Worm (Caenorhabditis elegans) whole organism, L1 larva: ENCODE measurements around the gene orc-3.
"Not testable (repeated sequence)": the region's sequence is repeated elsewhere in the genome, so short reads cannot be mapped to it uniquely, and the experiment has no call there.

Experiments
- C04F5.9 ChIP-seq: sonication (generic microtip); optimal IDR thresholded peaks from 2 replicates; lab custom pipeline; 2016; ENCODE audit warnings: missing genetic modification characterization, missing compliant biosample characterization
- isw-1 ChIP-seq: fragments of 200-800 bp; sonication (Bioruptor generic); IDR thresholded peaks from 2 replicates; pipeline ENCODE4 v1.3.6; 2022; ENCODE audit warnings: missing genetic modification characterization, missing compliant biosample characterization
- mdl-1 ChIP-seq, 2 experiments: fragments of 150-350 bp; optimal IDR thresholded peaks; 2 replicates each; lab custom pipeline; 2014 to 2017; ENCODE audit warnings: missing biosample characterization in 2 of 2, missing genetic modification characterization in 2 of 2, inconsistent platforms in 1 of 2
- nhr-11 ChIP-seq: fragments of 150-350 bp; optimal IDR thresholded peaks from 2 replicates; lab custom pipeline; 2014; ENCODE audit warnings: missing biosample characterization, missing genetic modification characterization
- nhr-12 ChIP-seq: sonication (generic microtip); optimal IDR thresholded peaks from 2 replicates; lab custom pipeline; 2017; ENCODE audit warnings: missing biosample characterization, missing genetic modification characterization
- nhr-19 ChIP-seq: fragments of 200-800 bp; sonication (Bioruptor generic); conservative IDR thresholded peaks from 2 replicates; pipeline ENCODE4 v1.3.6; 2022; ENCODE audit warnings: missing genetic modification characterization, missing compliant biosample characterization
- snpc-4 ChIP-seq: fragments of 150-350 bp; optimal IDR thresholded peaks from 2 replicates; lab custom pipeline; 2014; ENCODE audit warnings: missing biosample characterization, missing genetic modification characterization
- sptf-1 ChIP-seq: fragments of 150-350 bp; optimal IDR thresholded peaks from 2 replicates; lab custom pipeline; 2014; ENCODE audit warnings: missing biosample characterization, missing genetic modification characterization
- unc-130 ChIP-seq: fragments of 150-350 bp; optimal IDR thresholded peaks from 2 replicates; lab custom pipeline; 2017; ENCODE audit warnings: missing biosample characterization, missing genetic modification characterization, inconsistent platforms
- unc-30 ChIP-seq: sonication (generic microtip); optimal IDR thresholded peaks from 2 replicates; lab custom pipeline; 2017; ENCODE audit warnings: missing biosample characterization, missing genetic modification characterization

- not testable (repeated sequence) for TF ChIP-seq mdl-1 (tag; optimal IDR thresholded peaks at IDR 0.05; lab: Kevin White, UChicago); nhr-11; snpc-4 (tag; lab: Kevin White, UChicago); C04F5.9 (tag; lab: Kevin White, UChicago); unc-30 (tag; lab: Kevin White, UChicago); isw-1 (GFP tag; lab: Robert Waterston, UW); unc-130; nhr-12; sptf-1; nhr-19
Observed at ce11 chrIII:1258358-1258757, 50.4 kb downstream of the orc-3 start, which contains the start of gene fbxa-78.
